Worm (Caenorhabditis elegans): ENCODE measurements around the gene nhr-274.
"Not testable (repeated sequence)": the region's sequence is repeated elsewhere in the genome, so short reads cannot be mapped to it uniquely, and the experiment has no call there.

Gene nhr-274

ce11 chrIV:1623712-1624111, 21.4 kb downstream of the nhr-274 start, which contains the start of gene nhr-87 (continued):
- TF ChIP-seq lin-14 (GFP tag; optimal IDR thresholded peaks at IDR 0.05) (peak; percentile 92), C34B4.2 (tag; optimal IDR thresholded peaks at IDR 0.05) (no peak)

ce11 chrIV:1619519-1620311, 25.4 kb downstream of the nhr-274 start, which contains the start of gene nhr-92:
TSS of gene nhr-92 (plus strand) at chrIV:1620094.
- TF ChIP-seq lin-35 (GFP tag; optimal IDR thresholded peaks at IDR 0.05) (peak in 1 of 2 experiments; percentile 33), unc-86 (tag; optimal IDR thresholded peaks at IDR 0.05) (no peak), ama-1 (optimal IDR thresholded peaks at IDR 0.05) (no peak), ceh-90 (tag; optimal IDR thresholded peaks at IDR 0.05) (no peak), hlh-17 (GFP tag; optimal IDR thresholded peaks at IDR 0.05; ENCODE audit: borderline replicate concordance) (no peak), blmp-1 (tag; optimal IDR thresholded peaks at IDR 0.05) (peak; percentile 57), fkh-8 (tag; optimal IDR thresholded peaks at IDR 0.05) (no peak), unc-30 (tag; optimal IDR thresholded peaks at IDR 0.05) (no peak), efl-1 (optimal IDR thresholded peaks at IDR 0.05) (no peak), efl-1 (GFP tag; optimal IDR thresholded peaks at IDR 0.05 in 1 of 2) (peak in 1 of 2 experiments; percentile 62)

DNA sequence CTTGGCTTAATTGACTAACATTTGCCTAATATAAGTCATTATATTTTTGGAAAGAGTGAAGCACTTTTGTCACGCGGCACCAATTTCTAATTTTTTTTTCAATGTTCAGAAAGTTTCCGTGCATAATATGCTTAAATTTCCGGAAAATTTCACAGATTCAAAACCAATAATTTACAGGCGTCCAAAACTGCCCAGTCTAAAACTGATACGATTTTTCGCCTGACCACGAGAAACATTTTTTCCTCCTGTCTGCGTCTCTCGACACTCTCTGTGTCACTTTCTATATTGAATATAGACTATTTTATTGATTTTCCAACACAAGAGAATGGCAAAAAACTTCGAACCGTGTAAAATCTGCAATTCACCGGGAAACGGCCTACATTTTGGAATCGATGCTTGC, 31.5 kb downstream of the nhr-274 start, which contains the start of gene nhr-122:
nhr-122 (plus strand) TSS at position 301 of the 400 bp plus-strand sequence.
- peak; percentile 47 for TF ChIP-seq blmp-1 (tag; optimal IDR thresholded peaks at IDR 0.05)
- no peak for TF ChIP-seq swsn-7 (tag; optimal IDR thresholded peaks at IDR 0.05)
- no peak for TF ChIP-seq efl-1 (optimal IDR thresholded peaks at IDR 0.05)
- TF ChIP-seq efl-1 (GFP tag; optimal IDR thresholded peaks at IDR 0.05 in 1 of 2) = peak in 1 of 2 experiments; percentile 51
- TF ChIP-seq efl-3 (GFP tag; optimal IDR thresholded peaks at IDR 0.05) = no peak
- TF ChIP-seq lin-35 (GFP tag; optimal IDR thresholded peaks at IDR 0.05) = peak in 1 of 2 experiments; percentile 19
- no peak for TF ChIP-seq lin-13 (GFP tag; optimal IDR thresholded peaks at IDR 0.05)

DNA sequence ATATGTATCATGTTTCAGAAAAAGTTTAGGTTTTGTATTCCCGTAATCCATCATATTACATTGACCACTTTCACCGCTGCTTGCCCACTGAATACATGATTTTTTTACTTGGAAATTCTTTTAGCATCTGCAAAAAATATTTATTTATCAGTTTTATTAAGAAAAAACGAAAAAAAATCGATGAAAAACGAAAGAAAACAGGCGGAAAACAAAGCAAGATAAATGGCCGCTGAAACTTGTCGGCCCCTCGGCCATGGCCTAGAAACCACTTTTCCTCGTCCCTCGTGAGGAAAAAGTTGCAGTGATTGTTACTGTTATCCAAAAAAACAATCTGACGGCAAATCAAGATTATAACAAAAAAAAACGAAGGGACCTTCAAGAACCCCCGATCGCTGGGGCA, 35.1 kb downstream of the nhr-274 start, which contains the start of gene dsl-3:
dsl-3 (plus strand) TSS at position 301 of the 400 bp plus-strand sequence.
- TF ChIP-seq hpl-2 (GFP tag; optimal IDR thresholded peaks at IDR 0.05); nhr-47 (tag; optimal IDR thresholded peaks at IDR 0.05); swsn-7 (tag; optimal IDR thresholded peaks at IDR 0.05): not testable (repeated sequence)

DNA sequence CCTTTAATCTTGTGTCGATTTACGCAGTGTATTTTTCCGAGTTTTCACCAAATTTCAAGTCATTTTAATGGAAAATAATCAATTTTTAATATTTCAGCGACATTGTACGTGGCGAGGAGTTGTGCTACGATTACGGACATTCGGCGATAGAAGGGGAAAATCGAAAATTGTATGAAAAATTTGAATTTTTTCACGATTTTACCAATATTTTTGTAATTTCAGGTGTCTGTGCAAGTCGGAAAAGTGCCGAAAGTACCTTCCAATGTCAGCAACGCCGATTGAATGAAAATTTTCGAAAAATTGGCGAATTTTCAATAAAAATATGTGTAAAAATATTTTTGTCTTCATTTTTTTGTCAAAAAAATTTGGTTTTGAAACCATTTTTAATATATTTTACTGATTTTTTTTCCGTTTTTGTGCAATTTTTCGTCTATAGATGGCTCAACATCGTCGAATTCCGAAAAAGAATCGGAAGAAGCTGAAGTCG, 39.8 kb downstream of the nhr-274 start, which contains the start of gene Y41D4B.11:
Y41D4B.11 (plus strand) TSS at position 437 of the 487 bp plus-strand sequence.
- TF ChIP-seq isw-1 (GFP tag; IDR thresholded peaks at IDR 0.05) = no peak
- TF ChIP-seq Y116A8C.19 (tag; optimal IDR thresholded peaks at IDR 0.05; ENCODE audit: borderline replicate concordance) = no peak
- TF ChIP-seq nhr-71 (tag; optimal IDR thresholded peaks at IDR 0.05) = no peak
- no peak for TF ChIP-seq nhr-237 (tag; optimal IDR thresholded peaks at IDR 0.05)
- TF ChIP-seq unc-98 (GFP tag; IDR thresholded peaks at IDR 0.05) = no peak

DNA sequence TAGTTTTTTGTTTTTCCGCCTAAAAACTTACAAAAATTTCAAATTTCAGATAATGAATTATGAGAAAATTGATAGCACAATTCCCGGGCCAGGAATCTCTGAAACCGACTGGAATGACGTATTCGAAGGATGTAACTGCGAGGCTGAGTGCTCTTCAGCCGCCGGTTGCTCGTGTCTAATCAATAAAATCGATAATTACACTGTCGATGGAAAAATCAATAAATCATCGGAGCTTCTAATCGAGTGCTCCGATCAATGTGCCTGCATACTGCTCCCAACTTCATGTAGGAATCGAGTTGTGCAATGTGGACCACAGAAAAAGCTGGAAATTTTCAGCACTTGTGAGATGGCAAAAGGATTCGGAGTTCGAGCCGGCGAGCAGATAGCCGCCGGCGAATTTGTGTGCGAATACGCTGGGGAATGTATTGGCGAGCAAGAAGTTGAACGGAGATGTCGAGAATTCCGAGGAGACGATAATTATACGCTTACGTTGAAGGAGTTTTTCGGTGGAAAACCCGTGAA, 42.1 kb downstream of the nhr-274 start:
- TF ChIP-seq lin-35 (GFP tag; optimal IDR thresholded peaks at IDR 0.05) (no peak), irx-1 (tag; optimal IDR thresholded peaks at IDR 0.05) (no peak), hpl-2 (GFP tag; optimal IDR thresholded peaks at IDR 0.05) (no peak), lin-14 (GFP tag; optimal IDR thresholded peaks at IDR 0.05) (no peak), fos-1 (tag; optimal IDR thresholded peaks at IDR 0.05) (no peak), C04F5.9 (tag; optimal IDR thresholded peaks at IDR 0.05) (no peak), elt-3 (tag; optimal IDR thresholded peaks at IDR 0.05) (no peak)

DNA sequence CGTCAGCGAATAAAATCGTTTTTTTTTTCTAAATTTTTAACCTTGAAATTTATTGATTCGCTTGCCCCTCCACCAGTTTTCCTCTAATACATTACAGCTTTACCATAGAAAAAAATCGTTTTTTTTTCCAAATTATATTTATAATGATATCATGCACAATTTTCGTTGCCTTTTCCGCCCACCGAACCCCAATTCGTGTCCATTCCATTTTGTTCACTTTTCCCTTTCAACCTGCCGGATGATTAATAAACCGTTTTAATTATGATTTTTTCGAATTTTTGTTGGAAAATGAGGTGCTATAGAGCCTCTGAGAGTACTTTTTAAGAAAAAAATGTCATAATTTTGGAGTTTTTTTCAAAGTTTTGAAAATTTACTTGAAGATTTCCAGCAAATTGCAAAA, 43.7 kb downstream of the nhr-274 start, which contains the start of gene set-23:
set-23 (plus strand) TSS at position 301 of the 400 bp plus-strand sequence.
- TF ChIP-seq jun-1 (tag; optimal IDR thresholded peaks at IDR 0.05) (no peak), egl-27 (tag; optimal IDR thresholded peaks at IDR 0.05) (no peak), rnt-1 (tag; optimal IDR thresholded peaks at IDR 0.05) (no peak), lir-3 (tag; optimal IDR thresholded peaks at IDR 0.05; ENCODE audit: poor library complexity) (no peak), elt-2 (tag; optimal IDR thresholded peaks at IDR 0.05) (no peak), dpl-1 (GFP tag; optimal IDR thresholded peaks at IDR 0.05) (no peak), snu-23 (GFP tag; optimal IDR thresholded peaks at IDR 0.05) (no peak), nhr-85 (tag) (no peak), C34B4.2 (tag; optimal IDR thresholded peaks at IDR 0.05) (no peak), fkh-10 (GFP tag; optimal IDR thresholded peaks at IDR 0.05) (no peak)
